Fruit fly (Drosophila melanogaster) whole organism: ENCODE results near the gene CG32017.

Experiments used
- pan ChIP-seq: fragments of >200 bp; optimal IDR thresholded peaks from 2 replicates; lab custom pipeline; 2017
- psq ChIP-seq: fragments of >200 bp; optimal IDR thresholded peaks from 2 replicates; lab custom pipeline; 2017

DNA sequence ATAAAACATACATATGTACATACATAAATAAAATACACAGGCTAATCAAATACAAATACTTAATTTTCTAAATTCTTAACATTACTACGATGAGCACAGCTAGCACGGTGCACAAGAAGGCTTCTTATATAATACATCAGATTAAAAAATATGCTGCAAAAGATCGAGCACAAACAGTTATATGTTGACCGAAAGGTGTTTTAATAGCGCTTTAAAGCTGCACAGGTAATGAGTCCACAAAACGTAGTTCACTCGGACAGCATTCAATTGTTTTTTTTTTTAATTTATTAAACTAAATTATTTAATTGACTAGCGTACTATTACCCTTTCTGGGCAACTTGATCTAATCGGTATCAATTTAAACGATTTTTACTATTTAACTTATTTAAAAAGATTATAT lies 13.2 kb upstream of the CG32017 start:
- TF ChIP-seq psq, result no peak
- no peak for TF ChIP-seq pan
